Fruit fly (Drosophila melanogaster) whole organism, embryonic: ENCODE measurements around the gene CG31275.

ENCODE experiments used
- Adf1 ChIP-seq: fragments of 200-800 bp; sonication (Bioruptor generic); IDR thresholded peaks from 2 replicates; pipeline ENCODE4 v1.3.6; 2022; ENCODE audit warnings: missing biosample characterization, missing genetic modification characterization
- Awh ChIP-seq: fragments of 200-800 bp; sonication (Bioruptor generic); IDR thresholded peaks from 2 replicates; pipeline ENCODE4, ENCODE4 v1.3.6; 2022; ENCODE audit warnings: missing biosample characterization, missing genetic modification characterization
- CG11695 ChIP-seq: fragments of 200-800 bp; sonication (Bioruptor generic); IDR thresholded peaks from 3 replicates; pipeline ENCODE4 v1.3.6; 2022; ENCODE audit warnings: missing biosample characterization, missing genetic modification characterization
- CG17829 ChIP-seq: fragments of 200-800 bp; optimal IDR thresholded peaks from 2 replicates; lab custom pipeline; 2019; ENCODE audit warnings: missing biosample characterization, mild to moderate bottlenecking, missing genetic modification characterization, moderate library complexity
- CG1832 ChIP-seq: fragments of 200-800 bp; sonication (Bioruptor generic); optimal IDR thresholded peaks from 2 replicates; lab custom pipeline; 2017; ENCODE audit warnings: missing biosample characterization, mild to moderate bottlenecking, missing genetic modification characterization, inconsistent platforms
- CG18619 ChIP-seq: fragments of 200-800 bp; sonication (Bioruptor generic); optimal IDR thresholded peaks from 3 replicates; lab custom pipeline; 2017; ENCODE audit warnings: missing biosample characterization, mild to moderate bottlenecking, missing genetic modification characterization
- CG31441 ChIP-seq: fragments of 200-800 bp; sonication (Bioruptor generic); IDR thresholded peaks from 2 replicates; pipeline ENCODE4 v1.3.6; 2022; ENCODE audit warnings: missing biosample characterization, missing genetic modification characterization
- CG3407 ChIP-seq: fragments of 200-800 bp; sonication (Bioruptor generic); optimal IDR thresholded peaks from 2 replicates; lab custom pipeline; 2018; ENCODE audit warnings: missing biosample characterization, mild to moderate bottlenecking, missing genetic modification characterization
- CG6765 ChIP-seq: fragments of 200-800 bp; sonication (Bioruptor generic); optimal IDR thresholded peaks from 3 replicates; lab custom pipeline; 2017; ENCODE audit warnings: missing biosample characterization, mild to moderate bottlenecking, missing genetic modification characterization
- CG6791 ChIP-seq: fragments of 200-800 bp; sonication (Bioruptor generic); IDR thresholded peaks from 3 replicates; pipeline ENCODE4 v1.3.6; 2022; ENCODE audit warnings: missing biosample characterization, missing genetic modification characterization; ENCODE audit not compliant: partially characterized antibody
- CG7556 ChIP-seq: fragments of 200-800 bp; sonication (Bioruptor generic); optimal IDR thresholded peaks from 2 replicates; lab custom pipeline; 2017; ENCODE audit warnings: missing biosample characterization, mild to moderate bottlenecking, missing genetic modification characterization
- CG7928 ChIP-seq: fragments of 200-800 bp; sonication (Bioruptor generic); optimal IDR thresholded peaks from 2 replicates; lab custom pipeline; 2017; ENCODE audit warnings: missing biosample characterization, mild to moderate bottlenecking, missing genetic modification characterization
- Chrac-16 ChIP-seq: fragments of 200-800 bp; sonication (Bioruptor generic); optimal IDR thresholded peaks from 3 replicates; lab custom pipeline; 2016; ENCODE audit warnings: missing biosample characterization, missing genetic modification characterization
- Nf-YB ChIP-seq: fragments of 200-800 bp; sonication (Bioruptor generic); optimal IDR thresholded peaks from 3 replicates; lab custom pipeline; 2019; ENCODE audit warnings: missing biosample characterization, mild to moderate bottlenecking, missing genetic modification characterization, moderate library complexity
- Xrp1 ChIP-seq: fragments of 200-800 bp; sonication (Bioruptor generic); IDR thresholded peaks from 2 replicates; pipeline ENCODE4 v1.3.6; 2022; ENCODE audit warnings: missing biosample characterization, missing genetic modification characterization
- abd-A ChIP-seq: fragments of 200-800 bp; sonication (Bioruptor generic); optimal IDR thresholded peaks from 3 replicates; lab custom pipeline; 2019; ENCODE audit warnings: missing biosample characterization, mild to moderate bottlenecking, missing genetic modification characterization, moderate library complexity
- amos ChIP-seq: fragments of 200-800 bp; sonication (Bioruptor generic); IDR thresholded peaks from 2 replicates; pipeline ENCODE4 v1.3.6; 2022; ENCODE audit warnings: missing biosample characterization, missing genetic modification characterization; ENCODE audit not compliant: partially characterized antibody
- ci ChIP-seq: fragments of 200-800 bp; sonication (Bioruptor generic); IDR thresholded peaks from 3 replicates; pipeline ENCODE4 v1.3.6; 2022; ENCODE audit warnings: missing biosample characterization, missing genetic modification characterization
- crc ChIP-seq: fragments of 200-800 bp; sonication (Bioruptor generic); optimal IDR thresholded peaks from 2 replicates; lab custom pipeline; 2016; ENCODE audit warnings: missing biosample characterization, missing genetic modification characterization
- exex ChIP-seq: fragments of 200-800 bp; sonication (Bioruptor generic); optimal IDR thresholded peaks from 4 replicates; lab custom pipeline; 2018; ENCODE audit warnings: missing biosample characterization, mild to moderate bottlenecking, missing genetic modification characterization, moderate library complexity
- fd102C ChIP-seq: fragments of 200-800 bp; sonication (Bioruptor generic); optimal IDR thresholded peaks from 2 replicates; lab custom pipeline; 2018; ENCODE audit warnings: missing biosample characterization, mild to moderate bottlenecking, missing genetic modification characterization, moderate library complexity
- hb ChIP-seq: fragments of 200-800 bp; sonication (Bioruptor generic); IDR thresholded peaks from 3 replicates; pipeline ENCODE4 v1.3.6; 2022; ENCODE audit warnings: missing biosample characterization, missing genetic modification characterization; ENCODE audit not compliant: partially characterized antibody
- kay ChIP-seq: fragments of 200-800 bp; sonication (Bioruptor generic); optimal IDR thresholded peaks from 2 replicates; lab custom pipeline; 2016; ENCODE audit warnings: missing biosample characterization, missing genetic modification characterization
- kni ChIP-seq: fragments of 200-800 bp; sonication (Bioruptor generic); optimal IDR thresholded peaks from 3 replicates; lab custom pipeline; 2017; ENCODE audit warnings: mild to moderate bottlenecking, missing biosample characterization, missing genetic modification reagents, missing genetic modification characterization
- lov ChIP-seq, 2 experiments: fragments of 200-800 bp in 1 of 2; fragments of >200 bp in 1 of 2; sonication (Bioruptor generic) in 1 of 2; IDR thresholded peaks in 1 of 2; optimal IDR thresholded peaks in 1 of 2; 2 replicates in 1 of 2; 3 replicates in 1 of 2; pipeline versions ENCODE4 v1.3.6 to Lab custom; 2017 to 2022; ENCODE audit warnings: missing biosample characterization in 1 of 2, missing genetic modification characterization in 1 of 2
- mld ChIP-seq: fragments of 200-800 bp; sonication (Bioruptor generic); IDR thresholded peaks from 3 replicates; pipeline ENCODE4 v1.3.6; 2022; ENCODE audit warnings: missing biosample characterization, missing genetic modification characterization; ENCODE audit not compliant: partially characterized antibody
- p53 ChIP-seq: fragments of 200-800 bp; sonication (Bioruptor generic); optimal IDR thresholded peaks from 2 replicates; lab custom pipeline; 2016; ENCODE audit warnings: missing biosample characterization, missing genetic modification characterization
- pnt ChIP-seq: fragments of 200-800 bp; sonication (Bioruptor generic); optimal IDR thresholded peaks from 3 replicates; lab custom pipeline; 2016; ENCODE audit warnings: missing biosample characterization, missing genetic modification characterization
- pros ChIP-seq: fragments of 200-800 bp; sonication (Bioruptor generic); optimal IDR thresholded peaks from 3 replicates; lab custom pipeline; 2019; ENCODE audit warnings: missing biosample characterization, mild to moderate bottlenecking, missing genetic modification characterization, moderate library complexity
- pzg ChIP-seq: fragments of 200-800 bp; sonication (Bioruptor generic); optimal IDR thresholded peaks from 3 replicates; lab custom pipeline; 2018; ENCODE audit warnings: missing biosample characterization, mild to moderate bottlenecking, missing genetic modification characterization, moderate library complexity
- sd ChIP-seq: fragments of 200-800 bp; sonication (Bioruptor generic); optimal IDR thresholded peaks from 3 replicates; lab custom pipeline; 2018; ENCODE audit warnings: missing biosample characterization, mild to moderate bottlenecking, missing genetic modification characterization, moderate library complexity
- sens ChIP-seq: fragments of 200-800 bp; sonication (Bioruptor generic); peaks from one replicate; lab custom pipeline; 2016; ENCODE audit warnings: missing biosample characterization, missing genetic modification characterization
- seq ChIP-seq: fragments of 200-800 bp; sonication (Bioruptor generic); IDR thresholded peaks from 2 replicates; pipeline ENCODE4 v1.3.6; 2022; ENCODE audit warnings: missing biosample characterization, missing genetic modification characterization
- slp2 ChIP-seq: fragments of 200-800 bp; sonication (Bioruptor generic); optimal IDR thresholded peaks from 2 replicates; lab custom pipeline; 2016; ENCODE audit warnings: missing biosample characterization, missing genetic modification characterization
- tap ChIP-seq: fragments of 200-800 bp; optimal IDR thresholded peaks from 3 replicates; lab custom pipeline; 2019; ENCODE audit warnings: missing biosample characterization, mild to moderate bottlenecking, missing genetic modification characterization, moderate library complexity
- tgo ChIP-seq: fragments of 200-800 bp; sonication (Bioruptor generic); IDR thresholded peaks from 3 replicates; pipeline ENCODE4 v1.3.6; 2022; ENCODE audit warnings: missing biosample characterization, missing genetic modification characterization
- vvl ChIP-seq: fragments of 200-800 bp; sonication (Bioruptor generic); IDR thresholded peaks from 2 replicates; pipeline ENCODE4 v1.3.6; 2022; ENCODE audit warnings: missing biosample characterization, missing genetic modification characterization
- wor ChIP-seq: fragments of 200-800 bp; sonication (Bioruptor generic); IDR thresholded peaks from 2 replicates; pipeline ENCODE4 v1.3.6; 2022; ENCODE audit warnings: missing biosample characterization, missing genetic modification characterization
- zfh1 ChIP-seq: fragments of 200-800 bp; sonication (Bioruptor generic); IDR thresholded peaks from 3 replicates; pipeline ENCODE4 v1.3.6; 2022; ENCODE audit warnings: missing biosample characterization, missing genetic modification characterization

Gene CG31275

DNA sequence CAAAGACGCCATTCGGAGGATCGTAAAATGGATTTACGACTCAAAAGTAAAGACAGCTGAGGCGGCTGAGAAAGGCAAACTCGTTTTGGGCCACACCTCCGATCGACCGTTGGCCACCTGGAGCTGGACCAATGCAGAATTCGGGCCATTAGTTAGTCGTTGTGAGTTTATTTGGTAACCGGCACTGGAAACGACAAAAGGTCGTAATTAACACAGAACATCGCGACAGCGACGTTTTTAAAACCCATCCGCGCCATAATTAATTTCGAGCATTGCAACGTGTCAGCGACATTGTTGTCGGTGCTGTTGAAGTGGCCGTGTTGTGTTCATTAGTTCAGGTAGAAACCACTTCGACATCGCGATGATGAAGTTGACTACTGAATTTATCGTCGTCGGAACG, 46.7 kb upstream of the CG31275 start (continued):
- peak; percentile 34; the same call in 1 of the 2 replicates for TF ChIP-seq vvl (GFP tag; lab: Robert Waterston, UW)
- no peak for TF ChIP-seq CG3407 (GFP tag; lab: Kevin White, UChicago)
- no peak for TF ChIP-seq amos (GFP tag; lab: Robert Waterston, UW)
- TF ChIP-seq CG7928 (GFP tag; lab: Kevin White, UChicago), result no peak
- TF ChIP-seq kni, result peak; percentile 65
- no peak for TF ChIP-seq mld (GFP tag; lab: Robert Waterston, UW)
- TF ChIP-seq Chrac-16 (GFP tag; lab: Kevin White, UChicago), result no peak
- no peak; the same call in 1 of the 2 replicates for TF ChIP-seq Awh (GFP tag; lab: Robert Waterston, UW)
- peak; percentile 87 for TF ChIP-seq Nf-YB (GFP tag; lab: Kevin White, UChicago)
- no peak for TF ChIP-seq CG1832 (GFP tag; lab: Kevin White, UChicago)
- TF ChIP-seq p53 (GFP tag; lab: Kevin White, UChicago), result no peak
- no peak for TF ChIP-seq crc
- TF ChIP-seq pzg (GFP tag; lab: Kevin White, UChicago), result no peak
- no peak for TF ChIP-seq lov (optimal IDR thresholded peaks at IDR 0.05; lab: Kevin White, UChicago)
- TF ChIP-seq lov (GFP tag; IDR thresholded peaks at IDR 0.05; lab: Robert Waterston, UW), result 0 out of 3 replicates have a peak, but pooled peaks have one; percentile 26
- peak; percentile 96 for TF ChIP-seq abd-A
- TF ChIP-seq slp2 (GFP tag; lab: Kevin White, UChicago), result no peak
- TF ChIP-seq exex (tag; lab: Kevin White, UChicago), result no peak
- TF ChIP-seq zfh1, result no peak
- TF ChIP-seq fd102C (GFP tag; lab: Kevin White, UChicago), result no peak
- no peak for TF ChIP-seq wor (GFP tag; lab: Robert Waterston, UW)
- 0 out of 3 replicates have a peak, but pooled peaks have one; percentile 26 for TF ChIP-seq ci (GFP tag; lab: Robert Waterston, UW)
- no peak for TF ChIP-seq Adf1 (GFP tag; lab: Robert Waterston, UW)
- TF ChIP-seq CG17829 (tag; lab: Kevin White, UChicago), result no peak
- TF ChIP-seq CG6765 (GFP tag; lab: Kevin White, UChicago), result no peak
- 0 out of 3 replicates have a peak, but pooled peaks have one; percentile 17 for TF ChIP-seq CG6791 (GFP tag; lab: Robert Waterston, UW)

- TF ChIP-seq tap (tag; lab: Kevin White, UChicago) (no peak), CG11695 (GFP tag; lab: Robert Waterston, UW) (0 out of 3 replicates have a peak, but pooled peaks have one; percentile 4), Xrp1 (GFP tag; lab: Robert Waterston, UW) (peak; percentile 1; the same call in 1 of the 2 replicates), sens (peak; percentile 16), tgo (GFP tag; lab: Robert Waterston, UW) (0 out of 3 replicates have a peak, but pooled peaks have one; percentile 1), pros (GFP tag; lab: Kevin White, UChicago) (peak; percentile 21), kay (GFP tag; lab: Kevin White, UChicago) (no peak), seq (GFP tag; lab: Robert Waterston, UW) (0 out of 2 replicates have a peak, but pooled peaks have one; percentile 44), sd (peak; percentile 30), CG31441 (GFP tag; lab: Robert Waterston, UW) (0 out of 2 replicates have a peak, but pooled peaks have one; percentile 7), CG18619 (GFP tag; lab: Kevin White, UChicago) (no peak), hb (GFP tag; lab: Robert Waterston, UW) (no peak), pnt (GFP tag; lab: Kevin White, UChicago) (no peak), abd-A (peak; percentile 90), CG7556 (GFP tag; lab: Kevin White, UChicago) (peak; percentile 35)
Measured at dm6 chr3R:16794590-16794967, 43.4 kb upstream of the CG31275 start.
